Fruit fly (Drosophila melanogaster) whole organism, embryonic: ENCODE data around the gene Nsf2.
A peak's percentile ranks its signal among the peaks of the same experiment; 100 is the strongest.

Source experiments
- Abd-B ChIP-seq: fragments of 200-800 bp; sonication (Bioruptor generic); optimal IDR thresholded peaks from 2 replicates; lab custom pipeline; 2018; ENCODE audit warnings: missing biosample characterization, mild to moderate bottlenecking, missing genetic modification characterization, moderate library complexity
- Atf6 ChIP-seq: fragments of 200-800 bp; sonication (Bioruptor generic); IDR thresholded peaks from 2 replicates; pipeline ENCODE4 v1.3.6; 2022; ENCODE audit warnings: missing biosample characterization, missing genetic modification characterization
- B-H2 ChIP-seq: fragments of 200-800 bp; sonication (Bioruptor generic); optimal IDR thresholded peaks from 2 replicates; lab custom pipeline; 2018; ENCODE audit warnings: missing biosample characterization, mild to moderate bottlenecking, missing genetic modification characterization
- Blimp-1 ChIP-seq: fragments of 200-800 bp; sonication (Bioruptor generic); optimal IDR thresholded peaks from 3 replicates; lab custom pipeline; 2018; ENCODE audit warnings: missing biosample characterization, missing genetic modification characterization, mild to moderate bottlenecking, moderate library complexity, missing genetic modification reagents
- C15 ChIP-seq: fragments of 200-800 bp; sonication (Bioruptor generic); IDR thresholded peaks from 3 replicates; pipeline ENCODE4 v1.3.6; 2022; ENCODE audit warnings: missing biosample characterization, missing genetic modification characterization
- CG10209 ChIP-seq: fragments of 200-800 bp; sonication (Bioruptor generic); optimal IDR thresholded peaks from 3 replicates; lab custom pipeline; 2017; ENCODE audit warnings: missing biosample characterization, mild to moderate bottlenecking, missing genetic modification characterization, missing genetic modification reagents
- CG11504 ChIP-seq: fragments of 200-800 bp; sonication (Bioruptor generic); optimal IDR thresholded peaks from 3 replicates; lab custom pipeline; 2019; ENCODE audit warnings: missing biosample characterization, mild to moderate bottlenecking, missing genetic modification characterization, moderate library complexity
- CG12769 ChIP-seq: fragments of 200-800 bp; sonication (Bioruptor generic); optimal IDR thresholded peaks from 2 replicates; lab custom pipeline; 2019; ENCODE audit warnings: missing biosample characterization, mild to moderate bottlenecking, missing genetic modification characterization, moderate library complexity
- CG1529 ChIP-seq: fragments of 200-800 bp; sonication (Bioruptor generic); optimal IDR thresholded peaks from 3 replicates; lab custom pipeline; 2018; ENCODE audit warnings: missing biosample characterization, missing genetic modification characterization
- CG15696 ChIP-seq: fragments of 200-800 bp; sonication (Bioruptor generic); optimal IDR thresholded peaks from 2 replicates; lab custom pipeline; 2019; ENCODE audit warnings: missing biosample characterization, mild to moderate bottlenecking, missing genetic modification characterization, moderate library complexity
- CG17802 ChIP-seq: fragments of 200-800 bp; sonication (Bioruptor generic); optimal IDR thresholded peaks from 2 replicates; lab custom pipeline; 2018; ENCODE audit warnings: missing biosample characterization, mild to moderate bottlenecking, missing genetic modification characterization, moderate library complexity
- CG2678 ChIP-seq: fragments of 200-800 bp; sonication (Bioruptor generic); optimal IDR thresholded peaks from 3 replicates; lab custom pipeline; 2019; ENCODE audit warnings: missing biosample characterization, mild to moderate bottlenecking, missing genetic modification characterization, moderate library complexity
- CG2875 ChIP-seq: fragments of 200-800 bp; sonication (Bioruptor generic); optimal IDR thresholded peaks from 2 replicates; lab custom pipeline; 2017; ENCODE audit warnings: missing biosample characterization, mild to moderate bottlenecking, missing genetic modification characterization, missing genetic modification reagents
- CG30431 ChIP-seq: fragments of 200-800 bp; sonication (Bioruptor generic); optimal IDR thresholded peaks from 2 replicates; lab custom pipeline; 2017; ENCODE audit warnings: missing biosample characterization, missing genetic modification characterization
- CG31224 ChIP-seq: fragments of 200-800 bp; sonication (Bioruptor generic); IDR thresholded peaks from 2 replicates; pipeline ENCODE4 v1.3.6; 2022; ENCODE audit warnings: missing biosample characterization, missing genetic modification characterization
- CG34422 ChIP-seq: fragments of 200-800 bp; sonication (Bioruptor generic); IDR thresholded peaks from 3 replicates; pipeline ENCODE4 v1.3.6; 2022; ENCODE audit warnings: missing biosample characterization, missing genetic modification characterization
- CG3838 ChIP-seq: fragments of 200-800 bp; sonication (Bioruptor generic); optimal IDR thresholded peaks from 3 replicates; lab custom pipeline; 2016; ENCODE audit warnings: missing biosample characterization, missing genetic modification characterization
- CG6683 ChIP-seq: fragments of 200-800 bp; sonication (Bioruptor generic); optimal IDR thresholded peaks from 2 replicates; lab custom pipeline; 2017; ENCODE audit warnings: missing biosample characterization, mild to moderate bottlenecking, missing genetic modification characterization, missing genetic modification reagents
- CG6854 ChIP-seq: fragments of 200-800 bp; sonication (Bioruptor generic); optimal IDR thresholded peaks from 3 replicates; lab custom pipeline; 2017; ENCODE audit warnings: missing biosample characterization, mild to moderate bottlenecking, missing genetic modification characterization
- CG8281 ChIP-seq: fragments of 200-800 bp; sonication (Bioruptor generic); optimal IDR thresholded peaks from 2 replicates; lab custom pipeline; 2018; ENCODE audit warnings: missing biosample characterization, mild to moderate bottlenecking, missing genetic modification characterization, moderate library complexity
- CG9609 ChIP-seq: fragments of 200-800 bp; sonication (Bioruptor generic); optimal IDR thresholded peaks from 3 replicates; lab custom pipeline; 2016; ENCODE audit warnings: missing biosample characterization, missing genetic modification characterization
- CG9797 ChIP-seq: fragments of 200-800 bp; sonication (Bioruptor generic); optimal IDR thresholded peaks from 3 replicates; lab custom pipeline; 2018; ENCODE audit warnings: missing biosample characterization, mild to moderate bottlenecking, missing genetic modification characterization
- D19A ChIP-seq: fragments of 200-800 bp; optimal IDR thresholded peaks from 3 replicates; lab custom pipeline; 2019; ENCODE audit warnings: missing biosample characterization, mild to moderate bottlenecking, missing genetic modification characterization, moderate library complexity
- Dek ChIP-seq: fragments of 200-800 bp; sonication (Bioruptor generic); optimal IDR thresholded peaks from 3 replicates; lab custom pipeline; 2019; ENCODE audit warnings: missing biosample characterization, mild to moderate bottlenecking, missing genetic modification characterization, moderate library complexity
- Doc2 ChIP-seq: fragments of 200-800 bp; sonication (Bioruptor generic); IDR thresholded peaks from 2 replicates; pipeline ENCODE4 v1.3.6; 2022; ENCODE audit warnings: missing biosample characterization, missing genetic modification characterization
- Ets65A ChIP-seq: fragments of 200-800 bp; sonication (Bioruptor generic); peaks from one replicate; lab custom pipeline; 2016; ENCODE audit warnings: missing biosample characterization, missing genetic modification characterization
- HLH54F ChIP-seq: fragments of 200-800 bp; sonication (Bioruptor generic); optimal IDR thresholded peaks from 3 replicates; lab custom pipeline; 2016; ENCODE audit warnings: missing biosample characterization, missing genetic modification characterization
- HmgD ChIP-seq: fragments of 200-800 bp; sonication (Bioruptor generic); optimal IDR thresholded peaks from 3 replicates; lab custom pipeline; 2016; ENCODE audit warnings: missing biosample characterization, missing genetic modification characterization
- Hr39 ChIP-seq: fragments of >200 bp; optimal IDR thresholded peaks from 2 replicates; lab custom pipeline; 2017
- Med ChIP-seq: fragments of 200-800 bp; sonication (Bioruptor generic); peaks from one replicate; lab custom pipeline; 2016; ENCODE audit warnings: missing biosample characterization, missing genetic modification characterization, mild to moderate bottlenecking, inconsistent platforms, moderate library complexity
- NfI ChIP-seq: fragments of 200-800 bp; sonication (Bioruptor generic); optimal IDR thresholded peaks from 3 replicates; lab custom pipeline; 2018; ENCODE audit warnings: missing biosample characterization, mild to moderate bottlenecking, missing genetic modification characterization, moderate library complexity
- Oli ChIP-seq: fragments of 200-800 bp; sonication (Bioruptor generic); optimal IDR thresholded peaks from 2 replicates; lab custom pipeline; 2018; ENCODE audit warnings: missing biosample characterization, mild to moderate bottlenecking, missing genetic modification characterization, moderate library complexity
- Ssrp ChIP-seq: fragments of 200-800 bp; sonication (Bioruptor generic); optimal IDR thresholded peaks from 2 replicates; lab custom pipeline; 2018; ENCODE audit warnings: missing biosample characterization, mild to moderate bottlenecking, missing genetic modification characterization, moderate library complexity
- Vsx1 ChIP-seq: fragments of 200-800 bp; sonication (Bioruptor generic); optimal IDR thresholded peaks from 2 replicates; lab custom pipeline; 2017; ENCODE audit warnings: missing biosample characterization, mild to moderate bottlenecking, missing genetic modification characterization, missing genetic modification reagents
- abd-A ChIP-seq: fragments of 200-800 bp; sonication (Bioruptor generic); optimal IDR thresholded peaks from 3 replicates; lab custom pipeline; 2019; ENCODE audit warnings: missing biosample characterization, mild to moderate bottlenecking, missing genetic modification characterization, moderate library complexity
- bsh ChIP-seq, 2 experiments: fragments of 200-800 bp; sonication (Bioruptor generic); optimal IDR thresholded peaks; 2 replicates each; lab custom pipeline; 2017 to 2018; ENCODE audit warnings: mild to moderate bottlenecking in 2 of 2, missing biosample characterization in 2 of 2, missing genetic modification characterization in 2 of 2, moderate library complexity in 1 of 2
- ci ChIP-seq: fragments of 200-800 bp; sonication (Bioruptor generic); IDR thresholded peaks from 3 replicates; pipeline ENCODE4 v1.3.6; 2022; ENCODE audit warnings: missing biosample characterization, missing genetic modification characterization
- cwo ChIP-seq: fragments of 200-800 bp; sonication (Bioruptor generic); optimal IDR thresholded peaks from 3 replicates; lab custom pipeline; 2017; ENCODE audit warnings: missing biosample characterization, missing genetic modification characterization, mild to moderate bottlenecking, moderate library complexity, missing genetic modification reagents
- disco-r ChIP-seq: fragments of 200-800 bp; sonication (Bioruptor generic); optimal IDR thresholded peaks from 2 replicates; lab custom pipeline; 2016; ENCODE audit warnings: missing biosample characterization, missing genetic modification characterization
- dmrt99B ChIP-seq: fragments of 200-800 bp; sonication (Bioruptor generic); optimal IDR thresholded peaks from 2 replicates; lab custom pipeline; 2018; ENCODE audit warnings: missing biosample characterization, mild to moderate bottlenecking, missing genetic modification characterization, moderate library complexity
- en ChIP-seq: fragments of 200-800 bp; sonication (Bioruptor generic); optimal IDR thresholded peaks from 2 replicates; lab custom pipeline; 2016; ENCODE audit warnings: missing biosample characterization, missing genetic modification characterization
- hb ChIP-seq: fragments of 200-800 bp; sonication (Bioruptor generic); IDR thresholded peaks from 3 replicates; pipeline ENCODE4 v1.3.6; 2022; ENCODE audit warnings: missing biosample characterization, missing genetic modification characterization; ENCODE audit not compliant: partially characterized antibody
- hkb ChIP-seq, 2 experiments: fragments of 200-800 bp in 1 of 2; fragments of >200 bp in 1 of 2; sonication (Bioruptor generic) in 1 of 2; IDR thresholded peaks in 1 of 2; optimal IDR thresholded peaks in 1 of 2; 2 replicates each; pipeline versions ENCODE4 v1.3.6 to Lab custom; 2017 to 2022; ENCODE audit warnings: missing biosample characterization in 1 of 2, missing genetic modification characterization in 1 of 2
- kay ChIP-seq: fragments of 200-800 bp; sonication (Bioruptor generic); optimal IDR thresholded peaks from 2 replicates; lab custom pipeline; 2016; ENCODE audit warnings: missing biosample characterization, missing genetic modification characterization
- lmd ChIP-seq: fragments of 200-800 bp; sonication (Bioruptor generic); IDR thresholded peaks from 2 replicates; pipeline ENCODE4 v1.3.6; 2022; ENCODE audit warnings: missing biosample characterization, missing genetic modification characterization
- lola ChIP-seq, 3 experiments: fragments of >200 bp in 2 of 3; fragments of 200-800 bp in 1 of 3; sonication (Bioruptor generic) in 1 of 3; optimal IDR thresholded peaks; 2 replicates each; lab custom pipeline; 2017 to 2019; ENCODE audit warnings: missing biosample characterization in 3 of 3, missing genetic modification characterization in 3 of 3, mild to moderate bottlenecking in 1 of 3, moderate library complexity in 1 of 3
- p53 ChIP-seq: fragments of 200-800 bp; sonication (Bioruptor generic); optimal IDR thresholded peaks from 2 replicates; lab custom pipeline; 2016; ENCODE audit warnings: missing biosample characterization, missing genetic modification characterization
- schlank ChIP-seq: fragments of 200-800 bp; sonication (Bioruptor generic); optimal IDR thresholded peaks from 2 replicates; lab custom pipeline; 2018; ENCODE audit warnings: missing biosample characterization, mild to moderate bottlenecking, missing genetic modification characterization
- sr ChIP-seq: fragments of 200-800 bp; sonication (Bioruptor generic); IDR thresholded peaks from 3 replicates; pipeline ENCODE4 v1.3.6; 2022; ENCODE audit warnings: missing biosample characterization, missing genetic modification characterization
- trh ChIP-seq: fragments of 200-800 bp; sonication (Bioruptor generic); optimal IDR thresholded peaks from 2 replicates; lab custom pipeline; 2016; ENCODE audit warnings: missing biosample characterization, missing genetic modification characterization
- twi ChIP-seq: fragments of 200-800 bp; optimal IDR thresholded peaks from 2 replicates; lab custom pipeline; 2019; ENCODE audit warnings: missing biosample characterization, mild to moderate bottlenecking, missing genetic modification characterization, moderate library complexity

The Nsf2 gene

dm6 chr3R:13820483-13820882, 17.3 kb downstream of the Nsf2 start (continued):
- no peak for TF ChIP-seq lola (GFP tag; optimal IDR thresholded peaks at IDR 0.05; lab: Kevin White, UChicago)
- TF ChIP-seq CG6683 (GFP tag; lab: Kevin White, UChicago) = no peak
- peak; percentile 56 for TF ChIP-seq Blimp-1 (GFP tag; lab: Kevin White, UChicago)
- peak; percentile 17 for TF ChIP-seq CG2875 (GFP tag; lab: Kevin White, UChicago)
- TF ChIP-seq schlank (tag; lab: Kevin White, UChicago) = no peak
- TF ChIP-seq en = no peak
- no peak for TF ChIP-seq HLH54F (GFP tag; lab: Kevin White, UChicago)
- TF ChIP-seq kay (GFP tag; lab: Kevin White, UChicago) = no peak
- TF ChIP-seq sr (GFP tag; lab: Robert Waterston, UW) = no peak
- TF ChIP-seq B-H2 (GFP tag; lab: Kevin White, UChicago) = no peak
- TF ChIP-seq p53 (GFP tag; lab: Kevin White, UChicago) = no peak
- peak; percentile 22 for TF ChIP-seq D19A
- no peak for TF ChIP-seq Hr39 (lab: Kevin White, UChicago)
- no peak for TF ChIP-seq CG30431 (GFP tag; lab: Kevin White, UChicago)
- TF ChIP-seq Atf6 (GFP tag; lab: Robert Waterston, UW) = no peak
- TF ChIP-seq bsh (GFP tag; optimal IDR thresholded peaks at IDR 0.05; lab: Kevin White, UChicago) = peak in 1 of 2 experiments; percentile 19
- no peak for TF ChIP-seq CG6854 (GFP tag; lab: Kevin White, UChicago)
- TF ChIP-seq dmrt99B (tag; lab: Kevin White, UChicago) = peak; percentile 16
- no peak for TF ChIP-seq lmd (GFP tag; lab: Robert Waterston, UW)
- TF ChIP-seq abd-A = peak; percentile 90
- TF ChIP-seq hkb (optimal IDR thresholded peaks at IDR 0.05; lab: Kevin White, UChicago) = no peak
- no peak for TF ChIP-seq hkb (GFP tag; IDR thresholded peaks at IDR 0.05; lab: Robert Waterston, UW)
- TF ChIP-seq CG9609 (GFP tag; lab: Kevin White, UChicago) = no peak
- TF ChIP-seq ci (GFP tag; lab: Robert Waterston, UW) = no peak; the same call in 2 of the 3 replicates
- no peak for TF ChIP-seq C15 (GFP tag; lab: Robert Waterston, UW)
- TF ChIP-seq HmgD (GFP tag; lab: Kevin White, UChicago) = no peak
- TF ChIP-seq CG15696 = no peak
- TF ChIP-seq CG10209 (GFP tag; lab: Kevin White, UChicago) = no peak
- TF ChIP-seq Ssrp (tag; lab: Kevin White, UChicago) = no peak
- TF ChIP-seq CG12769 = no peak
- no peak for TF ChIP-seq disco-r (GFP tag; lab: Kevin White, UChicago)
- TF ChIP-seq CG31224 = no peak
- TF ChIP-seq twi (tag; lab: Kevin White, UChicago) = no peak
- no peak for TF ChIP-seq cwo
- TF ChIP-seq CG1529 (GFP tag; lab: Kevin White, UChicago) = no peak
- no peak for TF ChIP-seq Doc2 (GFP tag; lab: Robert Waterston, UW)
- TF ChIP-seq Vsx1 (GFP tag; lab: Kevin White, UChicago) = peak; percentile 44
- no peak for TF ChIP-seq CG3838 (GFP tag; lab: Kevin White, UChicago)
- TF ChIP-seq Med (GFP tag; lab: Kevin White, UChicago) = peak; percentile 69
- TF ChIP-seq Abd-B = no peak
- TF ChIP-seq Ets65A (GFP tag; lab: Kevin White, UChicago) = peak; percentile 35
- TF ChIP-seq Dek (tag; lab: Kevin White, UChicago) = no peak
- no peak for TF ChIP-seq CG9797
- TF ChIP-seq trh = no peak
- no peak for TF ChIP-seq CG8281 (tag; lab: Kevin White, UChicago)
- TF ChIP-seq Oli (tag; lab: Kevin White, UChicago) = no peak
- no peak for TF ChIP-seq NfI (GFP tag; lab: Kevin White, UChicago)
- no peak for TF ChIP-seq CG17802
- no peak for TF ChIP-seq hb (GFP tag; lab: Robert Waterston, UW)
- TF ChIP-seq CG34422 = no peak
- peak; percentile 33 for TF ChIP-seq CG2678 (tag; lab: Kevin White, UChicago)
- peak; percentile 68 for TF ChIP-seq CG11504 (tag; lab: Kevin White, UChicago)
